Fruit fly (Drosophila melanogaster): ENCODE measurements around the gene alphaTub85E.

Gene alphaTub85E

dm6 chr3R:9762955-9763931, 30.2 kb upstream of the alphaTub85E start, which contains the start of the genes Snap24 and CG8478 (continued):
- TF ChIP-seq nerfin-2 (GFP tag; IDR thresholded peaks at IDR 0.05; ENCODE audit: partially characterized antibody): peak; percentile 73
- no peak for TF ChIP-seq CG4424 (GFP tag; optimal IDR thresholded peaks at IDR 0.05)
- no peak for TF ChIP-seq zfh1 (GFP tag; IDR thresholded peaks at IDR 0.05)
- peak; percentile 91 for TF ChIP-seq sens (GFP tag)
- no peak for TF ChIP-seq NFAT (GFP tag; IDR thresholded peaks at IDR 0.05)
- TF ChIP-seq CG15269 (tag; optimal IDR thresholded peaks at IDR 0.05): no peak
- no peak for TF ChIP-seq yki (optimal IDR thresholded peaks at IDR 0.05)
- no peak for TF ChIP-seq kni (GFP tag; optimal IDR thresholded peaks at IDR 0.05)
- TF ChIP-seq Eip74EF (GFP tag; optimal IDR thresholded peaks at IDR 0.05): no peak
- TF ChIP-seq bcd (GFP tag; optimal IDR thresholded peaks at IDR 0.05): no peak
- TF ChIP-seq CG12769 (tag; optimal IDR thresholded peaks at IDR 0.05): no peak
- no peak for TF ChIP-seq usp (GFP tag; optimal IDR thresholded peaks at IDR 0.05)
- TF ChIP-seq bowl (GFP tag; IDR thresholded peaks at IDR 0.05): no peak
- no peak for TF ChIP-seq CG12236 (GFP tag; optimal IDR thresholded peaks at IDR 0.05)
- TF ChIP-seq scrt (GFP tag; optimal IDR thresholded peaks at IDR 0.05): no peak
- no peak for TF ChIP-seq Ets65A (GFP tag)
- no peak for TF ChIP-seq ken (GFP tag; IDR thresholded peaks at IDR 0.05)
- no peak for TF ChIP-seq ab (GFP tag; optimal IDR thresholded peaks at IDR 0.05)
- TF ChIP-seq Abd-B (GFP tag; optimal IDR thresholded peaks at IDR 0.05): peak; percentile 24
- no peak for TF ChIP-seq CG31365 (tag; optimal IDR thresholded peaks at IDR 0.05)
- no peak for TF ChIP-seq Poxn (GFP tag; IDR thresholded peaks at IDR 0.05)
- no peak for TF ChIP-seq CG10366 (GFP tag; IDR thresholded peaks at IDR 0.05)
- no peak for TF ChIP-seq Trl (optimal IDR thresholded peaks at IDR 0.05)
- no peak for TF ChIP-seq Trl (GFP tag; optimal IDR thresholded peaks at IDR 0.05)
- TF ChIP-seq repo (GFP tag; optimal IDR thresholded peaks at IDR 0.05): no peak
- no peak for TF ChIP-seq en (GFP tag; optimal IDR thresholded peaks at IDR 0.05)
- no peak for TF ChIP-seq CG17568 (GFP tag; optimal IDR thresholded peaks at IDR 0.05)
- no peak for TF ChIP-seq CG10147 (GFP tag; optimal IDR thresholded peaks at IDR 0.05)
- TF ChIP-seq crol (GFP tag; IDR thresholded peaks at IDR 0.05): no peak
- no peak for TF ChIP-seq insv (GFP tag; optimal IDR thresholded peaks at IDR 0.05)
- no peak for TF ChIP-seq CG1529 (GFP tag; optimal IDR thresholded peaks at IDR 0.05)
- no peak for TF ChIP-seq CG11696 (GFP tag; IDR thresholded peaks at IDR 0.05)
- TF ChIP-seq Bteb2 (GFP tag; optimal IDR thresholded peaks at IDR 0.05): no peak
- TF ChIP-seq Blimp-1 (GFP tag; optimal IDR thresholded peaks at IDR 0.05): no peak
- TF ChIP-seq Elba2 (GFP tag; optimal IDR thresholded peaks at IDR 0.05): peak; percentile 87
- no peak for TF ChIP-seq Nf-YB (GFP tag; optimal IDR thresholded peaks at IDR 0.05)
- TF ChIP-seq Taf1 (GFP tag; IDR thresholded peaks at IDR 0.05): no peak
- TF ChIP-seq gcm (GFP tag; optimal IDR thresholded peaks at IDR 0.05): no peak
- TF ChIP-seq Pdp1 (GFP tag; optimal IDR thresholded peaks at IDR 0.05): peak in 1 of 2 experiments; percentile 22
- no peak for TF ChIP-seq CG12071 (GFP tag; optimal IDR thresholded peaks at IDR 0.05)
- TF ChIP-seq Fer1 (GFP tag; optimal IDR thresholded peaks at IDR 0.05): peak; percentile 5
- no peak for TF ChIP-seq Sry-β (GFP tag; optimal IDR thresholded peaks at IDR 0.05)
- TF ChIP-seq sr (GFP tag; IDR thresholded peaks at IDR 0.05): no peak
- TF ChIP-seq ewg (GFP tag; optimal IDR thresholded peaks at IDR 0.05): peak; percentile 47
- TF ChIP-seq CG11247 (GFP tag; IDR thresholded peaks at IDR 0.05): no peak
- TF ChIP-seq slou (GFP tag; optimal IDR thresholded peaks at IDR 0.05): no peak
- no peak for TF ChIP-seq ara (GFP tag; IDR thresholded peaks at IDR 0.05)
- peak; percentile 70 for TF ChIP-seq row (GFP tag; IDR thresholded peaks at IDR 0.05)
- no peak for TF ChIP-seq Xrp1 (GFP tag; IDR thresholded peaks at IDR 0.05)
- no peak for TF ChIP-seq BtbVII (GFP tag; optimal IDR thresholded peaks at IDR 0.05)

Data from whole organism, embryonic.